Worm (Caenorhabditis elegans) whole organism, L4 larva: ENCODE measurements around the gene dpff-1.

ENCODE experiments used
- F10B5.3 ChIP-seq: sonication (generic microtip); optimal IDR thresholded peaks from 2 replicates; lab custom pipeline; 2016; ENCODE audit warnings: mild to moderate bottlenecking, missing genetic modification characterization, missing compliant biosample characterization
- F26F4.8 ChIP-seq: fragments of 200-800 bp; sonication (Bioruptor generic); conservative IDR thresholded peaks from 2 replicates; pipeline ENCODE4 v1.3.6; 2022; ENCODE audit warnings: missing genetic modification characterization, missing compliant biosample characterization
- F37D6.2 ChIP-seq: sonication (generic microtip); optimal IDR thresholded peaks from 2 replicates; lab custom pipeline; 2016; ENCODE audit warnings: mild to moderate bottlenecking, missing genetic modification characterization, missing compliant biosample characterization
- F49E8.2 ChIP-seq: sonication (generic microtip); optimal IDR thresholded peaks from 2 replicates; lab custom pipeline; 2016; ENCODE audit warnings: missing compliant biosample characterization, mild to moderate bottlenecking, missing genetic modification characterization, borderline replicate concordance
- R02D3.7 ChIP-seq: fragments of 150-350 bp; sonication (generic microtip); optimal IDR thresholded peaks from 3 replicates; lab custom pipeline; 2014; ENCODE audit warnings: missing biosample characterization, missing genetic modification characterization
- T20F7.1 ChIP-seq: fragments of 200-800 bp; sonication (Bioruptor generic); optimal IDR thresholded peaks from 2 replicates; lab custom pipeline; 2018; ENCODE audit warnings: mild to moderate bottlenecking, missing genetic modification characterization, missing compliant biosample characterization
- Y105C5A.15 ChIP-seq: fragments of 200-800 bp; sonication (Bioruptor generic); IDR thresholded peaks from 2 replicates; pipeline ENCODE4 v1.3.6; 2022; ENCODE audit warnings: missing genetic modification characterization, missing compliant biosample characterization
- Y48G9A.11 ChIP-seq: fragments of 200-800 bp; sonication (Bioruptor generic); IDR thresholded peaks from 2 replicates; pipeline ENCODE4 v1.3.6; 2022; ENCODE audit warnings: missing genetic modification reagents, missing genetic modification characterization, missing compliant biosample characterization
- aha-1 ChIP-seq: fragments of 150-350 bp; peaks from one replicate; lab custom pipeline; 2014; ENCODE audit warnings: missing biosample characterization, missing genetic modification characterization
- ceh-62 ChIP-seq: sonication (generic microtip); optimal IDR thresholded peaks from 2 replicates; lab custom pipeline; 2017; ENCODE audit warnings: missing biosample characterization, missing genetic modification characterization
- ceh-82 ChIP-seq: sonication (generic microtip); optimal IDR thresholded peaks from 2 replicates; lab custom pipeline; 2017; ENCODE audit warnings: missing biosample characterization, missing genetic modification characterization
- ces-1 ChIP-seq: fragments of 150-350 bp; sonication (generic microtip); optimal IDR thresholded peaks from 4 replicates; lab custom pipeline; 2014; ENCODE audit warnings: missing biosample characterization, missing genetic modification reagents, missing genetic modification characterization
- cey-2 ChIP-seq: sonication (generic microtip); optimal IDR thresholded peaks from 3 replicates; lab custom pipeline; 2017; ENCODE audit warnings: missing genetic modification characterization, mild to moderate bottlenecking, missing compliant biosample characterization, antibody characterized with exemption, borderline replicate concordance; ENCODE audit not compliant: insufficient read depth
- daf-8 ChIP-seq: fragments of 200-800 bp; sonication (Bioruptor generic); IDR thresholded peaks from 2 replicates; pipeline ENCODE4 v1.3.6; 2022; ENCODE audit warnings: missing genetic modification characterization, missing compliant biosample characterization
- dpl-1 ChIP-seq: fragments of 150-350 bp; optimal IDR thresholded peaks from 2 replicates; lab custom pipeline; 2014; ENCODE audit warnings: missing biosample characterization, missing genetic modification reagents, missing genetic modification characterization
- dve-1 ChIP-seq: sonication (generic microtip); optimal IDR thresholded peaks from 2 replicates; lab custom pipeline; 2017; ENCODE audit warnings: antibody characterized with exemption, mild to moderate bottlenecking, missing genetic modification characterization, missing compliant biosample characterization; ENCODE audit not compliant: insufficient read depth
- gei-8 ChIP-seq: fragments of 200-800 bp; sonication (Bioruptor generic); optimal IDR thresholded peaks from 2 replicates; lab custom pipeline; 2018; ENCODE audit warnings: mild to moderate bottlenecking, missing genetic modification characterization, missing compliant biosample characterization
- hlh-11 ChIP-seq: fragments of 200-800 bp; sonication (Bioruptor generic); optimal IDR thresholded peaks from 2 replicates; lab custom pipeline; 2018; ENCODE audit warnings: mild to moderate bottlenecking, missing genetic modification characterization, missing compliant biosample characterization
- hlh-30 ChIP-seq: sonication (generic microtip); optimal IDR thresholded peaks from 2 replicates; lab custom pipeline; 2017; ENCODE audit warnings: antibody characterized with exemption, mild to moderate bottlenecking, missing genetic modification characterization, missing compliant biosample characterization; ENCODE audit not compliant: insufficient read depth
- lim-7 ChIP-seq: fragments of 200-800 bp; sonication (Bioruptor generic); IDR thresholded peaks from 2 replicates; pipeline ENCODE4 v1.3.6; 2022; ENCODE audit warnings: missing genetic modification characterization, missing compliant biosample characterization
- lin-1 ChIP-seq: fragments of 200-800 bp; sonication (Bioruptor generic); IDR thresholded peaks from 2 replicates; pipeline ENCODE4 v1.3.6; 2022; ENCODE audit warnings: missing genetic modification reagents, missing genetic modification characterization, missing compliant biosample characterization
- lin-13 ChIP-seq: fragments of 150-350 bp; optimal IDR thresholded peaks from 2 replicates; lab custom pipeline; 2014; ENCODE audit warnings: missing biosample characterization, missing genetic modification reagents, missing genetic modification characterization
- lin-38 ChIP-seq: fragments of 200-800 bp; sonication (Bioruptor generic); IDR thresholded peaks from 2 replicates; pipeline ENCODE4 v1.3.6; 2022; ENCODE audit warnings: missing genetic modification reagents, missing genetic modification characterization, missing compliant biosample characterization
- lir-3 ChIP-seq: sonication (generic microtip); optimal IDR thresholded peaks from 2 replicates; lab custom pipeline; 2016; ENCODE audit warnings: mild to moderate bottlenecking, missing genetic modification characterization, missing compliant biosample characterization
- lsy-2 ChIP-seq, 2 experiments: fragments of 150-350 bp in 1 of 2; sonication (generic microtip) in 1 of 2; optimal IDR thresholded peaks; 2 replicates each; lab custom pipeline; 2014 to 2017; ENCODE audit warnings: missing biosample characterization in 2 of 2, missing genetic modification characterization in 2 of 2
- mep-1 ChIP-seq: fragments of 150-350 bp; sonication (generic microtip); optimal IDR thresholded peaks from 3 replicates; lab custom pipeline; 2014; ENCODE audit warnings: missing biosample characterization, missing genetic modification characterization
- mes-2 ChIP-seq: sonication (generic microtip); optimal IDR thresholded peaks from 2 replicates; lab custom pipeline; 2016; ENCODE audit warnings: missing genotype, mild to moderate bottlenecking, missing genetic modification characterization, missing compliant biosample characterization; ENCODE audit not compliant: poor library complexity, severe bottlenecking
- mxl-3 ChIP-seq: fragments of 200-800 bp; sonication (Bioruptor generic); optimal IDR thresholded peaks from 2 replicates; lab custom pipeline; 2018; ENCODE audit warnings: mild to moderate bottlenecking, missing genetic modification characterization, missing compliant biosample characterization
- nhr-11 ChIP-seq: fragments of 150-350 bp; optimal IDR thresholded peaks from 2 replicates; lab custom pipeline; 2014; ENCODE audit warnings: missing biosample characterization, missing genetic modification characterization
- nhr-111 ChIP-seq: fragments of 200-800 bp; sonication (Bioruptor generic); optimal IDR thresholded peaks from 2 replicates; lab custom pipeline; 2018; ENCODE audit warnings: mild to moderate bottlenecking, missing genetic modification characterization, missing compliant biosample characterization
- nhr-237 ChIP-seq: sonication (generic microtip); optimal IDR thresholded peaks from 2 replicates; lab custom pipeline; 2017; ENCODE audit warnings: missing biosample characterization, missing genetic modification characterization
- nhr-42 ChIP-seq: fragments of 200-800 bp; sonication (Bioruptor generic); IDR thresholded peaks from 2 replicates; pipeline ENCODE4 v1.3.6; 2022; ENCODE audit warnings: missing genetic modification characterization, missing compliant biosample characterization
- nhr-6 ChIP-seq: fragments of 150-350 bp; optimal IDR thresholded peaks from 2 replicates; lab custom pipeline; 2014; ENCODE audit warnings: missing biosample characterization, missing genetic modification characterization
- nhr-76 ChIP-seq: fragments of 150-350 bp; optimal IDR thresholded peaks from 2 replicates; lab custom pipeline; 2014; ENCODE audit warnings: missing biosample characterization, missing genetic modification characterization
- nhr-77 ChIP-seq: fragments of 150-350 bp; optimal IDR thresholded peaks from 2 replicates; lab custom pipeline; 2014; ENCODE audit warnings: missing biosample characterization, missing genetic modification characterization
- sdz-12 ChIP-seq: fragments of 200-800 bp; sonication (Bioruptor generic); optimal IDR thresholded peaks from 2 replicates; lab custom pipeline; 2018; ENCODE audit warnings: mild to moderate bottlenecking, missing genetic modification characterization, missing compliant biosample characterization
- set-16 ChIP-seq: fragments of 200-800 bp; sonication (Bioruptor generic); IDR thresholded peaks from 2 replicates; pipeline ENCODE4 v1.3.6; 2022; ENCODE audit warnings: missing genetic modification reagents, missing genetic modification characterization, missing compliant biosample characterization
- skn-1 ChIP-seq: fragments of 150-350 bp; optimal IDR thresholded peaks from 2 replicates; lab custom pipeline; 2014; ENCODE audit warnings: missing biosample characterization, missing genetic modification characterization
- snpc-1.2 ChIP-seq: fragments of 200-800 bp; sonication (Bioruptor generic); IDR thresholded peaks from 2 replicates; pipeline ENCODE4 v1.3.6; 2022; ENCODE audit warnings: missing genetic modification reagents, missing genetic modification characterization, missing compliant biosample characterization
- unc-39 ChIP-seq: sonication (generic microtip); optimal IDR thresholded peaks from 2 replicates; lab custom pipeline; 2017; ENCODE audit warnings: missing biosample characterization, missing genetic modification characterization
- zip-11 ChIP-seq: fragments of 200-800 bp; sonication (Bioruptor generic); IDR thresholded peaks from 2 replicates; pipeline ENCODE4 v1.3.6; 2022; ENCODE audit warnings: missing genetic modification characterization, missing compliant biosample characterization
- zip-2 ChIP-seq: fragments of 150-350 bp; optimal IDR thresholded peaks from 2 replicates; lab custom pipeline; 2014; ENCODE audit warnings: missing biosample characterization, missing genetic modification characterization
- ztf-11 ChIP-seq: fragments of 150-350 bp; optimal IDR thresholded peaks from 2 replicates; lab custom pipeline; 2014; ENCODE audit warnings: missing biosample characterization, missing genetic modification characterization

Gene dpff-1

DNA sequence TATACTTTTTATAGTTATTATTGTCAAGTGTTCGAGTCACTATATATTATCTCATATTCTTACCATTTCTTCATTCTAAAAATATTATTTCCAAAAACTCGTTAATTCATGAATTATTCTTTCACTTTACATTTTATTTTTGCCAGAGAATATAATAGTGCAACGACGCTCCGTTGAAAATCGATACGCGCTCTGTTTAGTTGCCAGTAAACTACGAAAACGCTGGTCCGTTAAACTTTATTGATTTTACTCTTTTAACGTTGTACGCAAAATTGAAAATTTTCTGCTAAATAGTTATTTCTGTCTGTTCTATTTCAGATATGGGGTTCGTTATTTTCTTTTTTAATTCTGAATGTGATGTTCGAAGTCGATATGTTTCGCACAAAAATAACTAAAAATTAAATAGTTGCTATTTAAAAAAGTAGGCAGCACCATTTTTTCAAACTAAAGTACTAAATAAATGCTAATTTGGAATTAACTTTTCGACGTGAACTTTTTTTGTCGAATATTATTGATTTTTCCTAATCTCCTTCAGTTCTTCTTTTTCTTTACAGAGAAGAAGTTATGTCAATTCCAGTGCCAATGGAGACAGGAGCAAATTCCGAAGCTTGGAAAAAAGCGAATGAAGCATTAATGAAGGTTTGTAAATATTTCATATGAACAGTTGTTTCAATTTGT, 26.7 kb downstream of the dpff-1 start, which contains the start of gene hpo-10 (continued):
- TF ChIP-seq snpc-1.2 (GFP tag; lab: Robert Waterston, UW) (no peak), dve-1 (tag; lab: Kevin White, UChicago) (peak; percentile 48), ceh-62 (tag; lab: Kevin White, UChicago) (no peak), gei-8 (GFP tag; lab: Kevin White, UChicago) (no peak), Y48G9A.11 (GFP tag; lab: Robert Waterston, UW) (no peak), T20F7.1 (GFP tag; lab: Kevin White, UChicago) (peak; percentile 89), aha-1 (peak; percentile 96), dpl-1 (peak; percentile 12), F37D6.2 (no peak), ceh-82 (tag; lab: Kevin White, UChicago) (no peak), unc-39 (tag; lab: Kevin White, UChicago) (no peak), nhr-6 (tag; lab: Kevin White, UChicago) (peak; percentile 43), zip-11 (GFP tag; lab: Robert Waterston, UW) (no peak), lim-7 (GFP tag; lab: Robert Waterston, UW) (no peak), F26F4.8 (no peak), F49E8.2 (tag; lab: Kevin White, UChicago) (no peak), zip-2 (tag; lab: Kevin White, UChicago) (no peak), Y105C5A.15 (GFP tag; lab: Robert Waterston, UW) (no peak), set-16 (GFP tag; lab: Robert Waterston, UW) (no peak), nhr-77 (tag; lab: Kevin White, UChicago) (no peak), mep-1 (tag; lab: Kevin White, UChicago) (peak; percentile 32)

DNA sequence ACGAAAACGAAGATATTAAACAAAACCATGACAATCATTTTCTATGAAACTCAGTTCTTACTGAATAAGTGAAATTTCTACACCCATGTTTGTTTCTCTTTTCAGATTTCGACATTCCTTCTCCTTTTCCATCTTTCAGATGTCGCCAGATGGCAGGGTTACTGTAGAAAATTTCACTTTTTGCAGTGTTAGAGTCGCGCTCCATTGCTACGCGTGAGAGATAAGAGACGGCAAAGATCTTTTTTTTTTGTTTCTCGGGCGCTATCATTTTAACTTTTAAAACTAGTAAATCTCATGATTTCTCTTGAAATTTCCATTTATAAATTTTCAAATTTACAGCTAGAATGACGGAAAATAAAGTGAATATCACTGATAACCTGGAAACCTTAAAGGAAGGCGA, 27.9 kb downstream of the dpff-1 start, which contains the start of the genes mig-21 and F01F1.2:
mig-21 (minus strand) TSS at position 166 of the 400 bp plus-strand sequence.
F01F1.2 (plus strand) TSS at position 340 of the 400 bp plus-strand sequence.
- TF ChIP-seq lsy-2 (tag; optimal IDR thresholded peaks at IDR 0.05; lab: Kevin White, UChicago) (peak in 1 of 2 experiments; percentile 75), lin-38 (GFP tag; lab: Robert Waterston, UW) (peak; percentile 49; the same call in 1 of the 2 replicates), mes-2 (tag; lab: Kevin White, UChicago) (peak; percentile 31), hlh-11 (tag; lab: Kevin White, UChicago) (no peak)

DNA sequence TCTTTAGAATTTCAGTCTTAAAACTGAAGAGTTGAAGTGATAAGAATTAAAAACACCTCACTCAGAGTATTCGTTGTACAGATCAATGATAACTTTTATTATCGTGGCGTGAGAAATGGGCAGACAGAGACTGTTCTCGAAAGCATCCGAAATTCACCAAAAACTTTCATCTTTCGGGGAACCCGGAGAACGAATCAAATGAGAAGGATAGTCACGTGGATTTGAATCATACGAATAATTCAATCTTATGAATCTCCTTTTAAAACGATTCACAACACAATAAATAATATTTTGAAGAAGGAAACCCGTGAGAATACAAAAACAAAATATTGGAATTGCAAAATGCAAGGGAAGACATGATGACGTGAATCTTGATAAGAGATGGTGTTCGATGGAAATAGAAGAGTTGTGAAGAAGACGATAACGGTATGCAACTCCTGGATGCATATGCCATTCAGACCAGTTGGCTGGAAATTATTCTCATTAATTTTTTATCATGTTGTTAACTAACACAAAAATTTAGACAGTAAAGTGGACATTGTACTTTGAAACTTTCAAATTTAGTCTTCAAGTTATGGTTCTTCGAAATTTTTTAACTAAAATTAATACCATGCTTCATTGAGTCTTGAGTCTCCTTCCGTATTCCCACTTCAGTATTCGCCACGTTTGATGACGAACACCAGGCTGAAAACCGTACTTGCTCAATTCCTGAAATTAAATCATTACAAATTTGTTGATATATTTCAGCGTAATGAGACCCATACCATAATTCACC, 29.1 kb downstream of the dpff-1 start:
- TF ChIP-seq lin-1 (GFP tag; lab: Robert Waterston, UW), result no peak
- no peak for TF ChIP-seq ztf-11 (tag; lab: Kevin White, UChicago)
- TF ChIP-seq F37D6.2, result no peak
- TF ChIP-seq nhr-111 (GFP tag; lab: Kevin White, UChicago), result no peak
- no peak for TF ChIP-seq sdz-12
- no peak for TF ChIP-seq ces-1
- no peak for TF ChIP-seq lsy-2 (tag; optimal IDR thresholded peaks at IDR 0.05; lab: Kevin White, UChicago)
- TF ChIP-seq R02D3.7, result no peak
- TF ChIP-seq nhr-237 (tag; lab: Kevin White, UChicago), result no peak
- no peak for TF ChIP-seq F10B5.3 (tag; lab: Kevin White, UChicago)
- TF ChIP-seq lin-13 (GFP tag; lab: Kevin White, UChicago), result no peak
- no peak for TF ChIP-seq T20F7.1 (GFP tag; lab: Kevin White, UChicago)
- TF ChIP-seq Y105C5A.15 (GFP tag; lab: Robert Waterston, UW), result no peak
- TF ChIP-seq dve-1 (tag; lab: Kevin White, UChicago), result peak; percentile 80
- TF ChIP-seq lir-3 (tag; lab: Kevin White, UChicago), result no peak
- TF ChIP-seq gei-8 (GFP tag; lab: Kevin White, UChicago), result no peak
- no peak for TF ChIP-seq nhr-6 (tag; lab: Kevin White, UChicago)
- peak; percentile 65 for TF ChIP-seq hlh-11 (tag; lab: Kevin White, UChicago)
- TF ChIP-seq skn-1, result no peak
- no peak for TF ChIP-seq set-16 (GFP tag; lab: Robert Waterston, UW)
- no peak for TF ChIP-seq nhr-11
- TF ChIP-seq lin-38 (GFP tag; lab: Robert Waterston, UW), result no peak
- TF ChIP-seq nhr-42 (GFP tag; lab: Robert Waterston, UW), result no peak
- no peak for TF ChIP-seq nhr-76
- no peak for TF ChIP-seq zip-11 (GFP tag; lab: Robert Waterston, UW)
- no peak for TF ChIP-seq daf-8 (GFP tag; lab: Robert Waterston, UW)
- peak; percentile 83 for TF ChIP-seq hlh-30
- no peak for TF ChIP-seq cey-2 (tag; lab: Kevin White, UChicago)
- TF ChIP-seq zip-2 (tag; lab: Kevin White, UChicago), result no peak
- TF ChIP-seq mxl-3 (GFP tag; lab: Kevin White, UChicago), result no peak
